Worm (Caenorhabditis elegans): ENCODE measurements around the gene far-4.

DNA sequence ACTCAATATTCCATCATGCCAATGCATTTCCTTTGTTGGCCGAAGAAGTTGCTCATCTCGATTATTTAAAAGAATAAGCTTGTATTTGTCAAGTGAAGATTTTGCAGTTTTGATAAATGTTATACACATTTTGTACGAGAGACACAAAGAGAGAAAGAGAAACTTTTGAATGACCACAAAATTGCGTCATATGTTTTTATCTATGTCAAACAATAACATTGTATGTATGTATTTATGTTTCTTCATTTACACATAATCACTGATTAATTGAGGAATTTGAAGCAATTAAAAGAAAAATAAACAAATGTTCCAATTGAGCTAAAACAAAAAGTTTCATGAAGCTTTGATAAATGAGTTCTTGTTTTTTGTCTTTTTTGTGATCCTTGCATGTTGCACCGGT lies 36.3 kb downstream of the far-4 start, which contains the start of gene hrg-9:
- TF ChIP-seq ceh-13 (GFP tag; optimal IDR thresholded peaks at IDR 0.05) (no peak), ama-1 (optimal IDR thresholded peaks at IDR 0.05) (no peak), flt-1 (GFP tag; IDR thresholded peaks at IDR 0.05) (no peak), sea-1 (GFP tag; conservative IDR thresholded peaks at IDR 0.05) (no peak), tra-4 (tag; optimal IDR thresholded peaks at IDR 0.05) (no peak), aly-1 (tag; optimal IDR thresholded peaks at IDR 0.05) (no peak), hnd-1 (tag; optimal IDR thresholded peaks at IDR 0.05) (no peak), ets-7 (tag; optimal IDR thresholded peaks at IDR 0.05) (no peak), ceh-36 (tag; optimal IDR thresholded peaks at IDR 0.05) (no peak), tbx-11 (GFP tag; IDR thresholded peaks at IDR 0.05) (no peak), pes-1 (GFP tag; IDR thresholded peaks at IDR 0.05) (no peak)

Measured in whole organism, early embryonic.